Worm (Caenorhabditis elegans) whole organism, L1 larva: ENCODE data around the gene mlt-3.
A peak's percentile ranks its signal among the peaks of the same experiment; 100 is the strongest.

ENCODE experiments used
- C04F5.9 ChIP-seq: sonication (generic microtip); optimal IDR thresholded peaks from 2 replicates; lab custom pipeline; 2016; ENCODE audit warnings: missing genetic modification characterization, missing compliant biosample characterization
- C16A3.4 ChIP-seq: fragments of 150-350 bp; optimal IDR thresholded peaks from 2 replicates; lab custom pipeline; 2014; ENCODE audit warnings: missing biosample characterization, missing genetic modification characterization
- F16B12.6 ChIP-seq: fragments of 150-350 bp; optimal IDR thresholded peaks from 2 replicates; lab custom pipeline; 2014; ENCODE audit warnings: missing biosample characterization, missing genetic modification characterization
- Y116A8C.19 ChIP-seq: sonication (generic microtip); optimal IDR thresholded peaks from 2 replicates; lab custom pipeline; 2016; ENCODE audit warnings: missing compliant biosample characterization, missing genetic modification characterization, borderline replicate concordance
- aha-1 ChIP-seq: fragments of 150-350 bp; optimal IDR thresholded peaks from 2 replicates; lab custom pipeline; 2014; ENCODE audit warnings: missing biosample characterization, missing genetic modification characterization
- aly-2 ChIP-seq: fragments of 150-350 bp; optimal IDR thresholded peaks from 2 replicates; lab custom pipeline; 2014; ENCODE audit warnings: missing biosample characterization, missing genetic modification characterization
- ama-1 ChIP-seq: fragments of 150-350 bp; optimal IDR thresholded peaks from 2 replicates; lab custom pipeline; 2014
- blmp-1 ChIP-seq: fragments of 150-350 bp; optimal IDR thresholded peaks from 2 replicates; lab custom pipeline; 2014; ENCODE audit warnings: missing biosample characterization, missing genetic modification characterization
- ceh-82 ChIP-seq, 3 experiments: fragments of 150-350 bp in 1 of 3; sonication (generic microtip) in 2 of 3; optimal IDR thresholded peaks; 2 replicates each; lab custom pipeline; 2014 to 2017; ENCODE audit warnings: missing biosample characterization in 3 of 3, missing genetic modification characterization in 3 of 3
- ceh-88 ChIP-seq: fragments of 200-800 bp; sonication (Bioruptor generic); IDR thresholded peaks from 2 replicates; pipeline ENCODE4 v1.3.6; 2022; ENCODE audit warnings: missing genetic modification characterization, missing compliant biosample characterization
- ceh-90 ChIP-seq: sonication (generic microtip); optimal IDR thresholded peaks from 2 replicates; lab custom pipeline; 2016; ENCODE audit warnings: missing genetic modification characterization, missing compliant biosample characterization
- ces-1 ChIP-seq: fragments of 150-350 bp; optimal IDR thresholded peaks from 2 replicates; lab custom pipeline; 2014; ENCODE audit warnings: missing biosample characterization, missing genetic modification reagents, missing genetic modification characterization
- dsc-1 ChIP-seq: sonication (generic microtip); optimal IDR thresholded peaks from 2 replicates; lab custom pipeline; 2016; ENCODE audit warnings: mild to moderate bottlenecking, missing genetic modification characterization, missing compliant biosample characterization
- efl-1 ChIP-seq, 4 experiments: fragments of 150-350 bp; optimal IDR thresholded peaks in 3 of 4; peaks in 1 of 4; 1 replicate in 1 of 4; 2 replicates in 3 of 4; lab custom pipeline; 2014; ENCODE audit warnings: missing biosample characterization in 2 of 4, missing genetic modification characterization in 2 of 4, missing genetic modification reagents in 2 of 4
- egl-27 ChIP-seq, 2 experiments: fragments of 150-350 bp in 1 of 2; sonication (generic microtip); optimal IDR thresholded peaks; 3 replicates each; lab custom pipeline; 2017 to 2018; ENCODE audit warnings: missing biosample characterization in 2 of 2, missing genetic modification characterization in 2 of 2, missing genetic modification reagents in 2 of 2
- elt-2 ChIP-seq: sonication (generic microtip); optimal IDR thresholded peaks from 2 replicates; lab custom pipeline; 2016; ENCODE audit warnings: missing genetic modification characterization, mild to moderate bottlenecking, inconsistent platforms, missing compliant biosample characterization, missing genetic modification reagents
- fkh-10 ChIP-seq: sonication (generic microtip); optimal IDR thresholded peaks from 2 replicates; lab custom pipeline; 2017; ENCODE audit warnings: missing biosample characterization, missing genetic modification reagents, missing genetic modification characterization
- fkh-4 ChIP-seq: sonication (generic microtip); optimal IDR thresholded peaks from 2 replicates; lab custom pipeline; 2016; ENCODE audit warnings: missing compliant biosample characterization, missing genetic modification characterization, borderline replicate concordance
- hlh-17 ChIP-seq: fragments of 200-800 bp; sonication (Bioruptor generic); optimal IDR thresholded peaks from 2 replicates; lab custom pipeline; 2018; ENCODE audit warnings: missing genetic modification characterization, mild to moderate bottlenecking, missing compliant biosample characterization, moderate library complexity, borderline replicate concordance
- hpl-2 ChIP-seq: fragments of 150-350 bp; optimal IDR thresholded peaks from 2 replicates; lab custom pipeline; 2014; ENCODE audit warnings: missing biosample characterization, missing genetic modification reagents, missing genetic modification characterization
- jun-1 ChIP-seq: fragments of 150-350 bp; optimal IDR thresholded peaks from 2 replicates; lab custom pipeline; 2014; ENCODE audit warnings: missing biosample characterization, missing genetic modification reagents, missing genetic modification characterization
- lin-13 ChIP-seq: fragments of 150-350 bp; optimal IDR thresholded peaks from 2 replicates; lab custom pipeline; 2014; ENCODE audit warnings: missing biosample characterization, missing genetic modification reagents, missing genetic modification characterization
- lin-14 ChIP-seq: fragments of 200-800 bp; sonication (Bioruptor generic); optimal IDR thresholded peaks from 2 replicates; lab custom pipeline; 2018; ENCODE audit warnings: mild to moderate bottlenecking, missing genetic modification characterization, moderate library complexity, missing compliant biosample characterization
- lin-15B ChIP-seq: fragments of 150-350 bp; sonication (generic microtip); optimal IDR thresholded peaks from 3 replicates; lab custom pipeline; 2014; ENCODE audit warnings: missing biosample characterization, missing genetic modification characterization
- lin-35 ChIP-seq, 2 experiments: fragments of 150-350 bp; optimal IDR thresholded peaks; 2 replicates each; lab custom pipeline; 2014; ENCODE audit warnings: missing biosample characterization in 2 of 2, missing genetic modification characterization in 2 of 2, missing genetic modification reagents in 2 of 2
- lin-39 ChIP-seq: fragments of 150-350 bp; optimal IDR thresholded peaks from 2 replicates; lab custom pipeline; 2014; ENCODE audit warnings: missing biosample characterization, missing genetic modification reagents, missing genetic modification characterization
- lir-3 ChIP-seq: sonication (generic microtip); optimal IDR thresholded peaks from 2 replicates; lab custom pipeline; 2016; ENCODE audit warnings: mild to moderate bottlenecking, missing genetic modification characterization, moderate library complexity, missing compliant biosample characterization; ENCODE audit not compliant: poor library complexity
- lsy-2 ChIP-seq, 2 experiments: fragments of 150-350 bp; optimal IDR thresholded peaks; 2 replicates each; lab custom pipeline; 2014; ENCODE audit warnings: missing biosample characterization in 2 of 2, missing genetic modification characterization in 2 of 2
- mdl-1 ChIP-seq, 2 experiments: fragments of 150-350 bp; optimal IDR thresholded peaks; 2 replicates each; lab custom pipeline; 2014 to 2017; ENCODE audit warnings: missing biosample characterization in 2 of 2, missing genetic modification characterization in 2 of 2, inconsistent platforms in 1 of 2
- nhr-11 ChIP-seq: fragments of 150-350 bp; optimal IDR thresholded peaks from 2 replicates; lab custom pipeline; 2014; ENCODE audit warnings: missing biosample characterization, missing genetic modification characterization
- nhr-12 ChIP-seq: sonication (generic microtip); optimal IDR thresholded peaks from 2 replicates; lab custom pipeline; 2017; ENCODE audit warnings: missing biosample characterization, missing genetic modification characterization
- nhr-19 ChIP-seq: fragments of 200-800 bp; sonication (Bioruptor generic); conservative IDR thresholded peaks from 2 replicates; pipeline ENCODE4 v1.3.6; 2022; ENCODE audit warnings: missing genetic modification characterization, missing compliant biosample characterization
- nhr-237 ChIP-seq: fragments of 150-350 bp; optimal IDR thresholded peaks from 2 replicates; lab custom pipeline; 2014; ENCODE audit warnings: missing biosample characterization, missing genetic modification characterization
- nhr-47 ChIP-seq: sonication (generic microtip); optimal IDR thresholded peaks from 2 replicates; lab custom pipeline; 2016; ENCODE audit warnings: mild to moderate bottlenecking, missing genetic modification characterization, moderate library complexity, missing compliant biosample characterization
- nhr-71 ChIP-seq: sonication (generic microtip); optimal IDR thresholded peaks from 2 replicates; lab custom pipeline; 2016; ENCODE audit warnings: mild to moderate bottlenecking, missing genetic modification characterization, moderate library complexity, missing compliant biosample characterization
- nhr-76 ChIP-seq: sonication (generic microtip); optimal IDR thresholded peaks from 2 replicates; lab custom pipeline; 2017; ENCODE audit warnings: missing biosample characterization, missing genetic modification characterization
- nhr-77 ChIP-seq: fragments of 150-350 bp; optimal IDR thresholded peaks from 2 replicates; lab custom pipeline; 2014; ENCODE audit warnings: missing biosample characterization, missing genetic modification characterization
- nhr-84 ChIP-seq: sonication (generic microtip); optimal IDR thresholded peaks from 2 replicates; lab custom pipeline; 2017; ENCODE audit warnings: missing biosample characterization, missing genetic modification characterization
- nhr-90 ChIP-seq: sonication (generic microtip); optimal IDR thresholded peaks from 2 replicates; lab custom pipeline; 2016; ENCODE audit warnings: mild to moderate bottlenecking, missing genetic modification characterization, missing compliant biosample characterization; ENCODE audit not compliant: poor library complexity
- pax-3 ChIP-seq: fragments of 200-800 bp; sonication (Bioruptor generic); optimal IDR thresholded peaks from 2 replicates; lab custom pipeline; 2018; ENCODE audit warnings: mild to moderate bottlenecking, missing genetic modification characterization, moderate library complexity, missing compliant biosample characterization
- pqm-1 ChIP-seq: sonication (generic microtip); optimal IDR thresholded peaks from 3 replicates; lab custom pipeline; 2017; ENCODE audit warnings: missing biosample characterization, missing genetic modification characterization
- rnt-1 ChIP-seq: sonication (generic microtip); optimal IDR thresholded peaks from 2 replicates; lab custom pipeline; 2016; ENCODE audit warnings: mild to moderate bottlenecking, missing genetic modification characterization, moderate library complexity, missing compliant biosample characterization
- skn-1 ChIP-seq: fragments of 150-350 bp; optimal IDR thresholded peaks from 2 replicates; lab custom pipeline; 2014; ENCODE audit warnings: missing biosample characterization, missing genetic modification characterization
- sptf-1 ChIP-seq: fragments of 150-350 bp; optimal IDR thresholded peaks from 2 replicates; lab custom pipeline; 2014; ENCODE audit warnings: missing biosample characterization, missing genetic modification characterization
- swsn-7 ChIP-seq: sonication (generic microtip); optimal IDR thresholded peaks from 2 replicates; lab custom pipeline; 2016; ENCODE audit warnings: missing genetic modification characterization, missing compliant biosample characterization
- tbx-2 ChIP-seq: sonication (generic microtip); optimal IDR thresholded peaks from 2 replicates; lab custom pipeline; 2016; ENCODE audit warnings: missing genetic modification characterization, missing compliant biosample characterization
- unc-98 ChIP-seq: fragments of 200-800 bp; sonication (Bioruptor generic); IDR thresholded peaks from 2 replicates; pipeline ENCODE4 v1.3.6; 2022; ENCODE audit warnings: missing genetic modification characterization, missing compliant biosample characterization
- vab-15 ChIP-seq: sonication (generic microtip); optimal IDR thresholded peaks from 2 replicates; lab custom pipeline; 2017; ENCODE audit warnings: missing genotype, mild to moderate bottlenecking, missing genetic modification characterization, missing compliant biosample characterization
- zag-1 ChIP-seq: fragments of 150-350 bp; optimal IDR thresholded peaks from 2 replicates; lab custom pipeline; 2014; ENCODE audit warnings: missing biosample characterization, missing genetic modification characterization

mlt-3 gene

DNA sequence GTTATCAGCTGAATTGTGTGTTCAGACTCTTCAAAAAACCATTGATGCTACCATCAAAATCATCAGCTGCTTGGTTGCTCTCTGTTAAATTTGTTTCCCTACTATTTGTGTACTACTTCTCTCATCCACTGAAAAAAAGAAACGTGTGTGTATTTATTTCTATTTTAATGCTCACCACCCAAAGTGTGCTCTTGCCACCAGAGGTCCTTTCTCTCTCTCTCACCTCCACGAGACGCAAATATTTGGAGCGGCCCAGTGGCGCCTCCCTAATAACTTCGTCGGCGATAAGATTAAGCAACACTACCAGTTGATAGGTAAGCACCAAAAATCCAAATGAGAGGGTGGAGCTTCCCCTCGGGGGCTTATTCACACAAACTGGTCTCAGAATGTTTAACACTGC lies 26.1 kb downstream of the mlt-3 start:
- TF ChIP-seq lin-14 (GFP tag; lab: Kevin White, UChicago) (peak; percentile 20), tbx-2 (tag; lab: Kevin White, UChicago) (peak; percentile 63), zag-1 (tag; lab: Kevin White, UChicago) (no peak), nhr-47 (no peak), nhr-19 (GFP tag; lab: Robert Waterston, UW) (peak; percentile 18; the same call in 1 of the 2 replicates), nhr-11 (no peak), C16A3.4 (tag; lab: Kevin White, UChicago) (no peak), nhr-71 (tag; lab: Kevin White, UChicago) (peak; percentile 17), lsy-2 (tag; optimal IDR thresholded peaks at IDR 0.05; lab: Kevin White, UChicago) (peak in 1 of 2 experiments; percentile 27), ama-1 (lab: Kevin White, UChicago) (no peak), egl-27 (tag; optimal IDR thresholded peaks at IDR 0.05; lab: Kevin White, UChicago) (no peak), efl-1 (optimal IDR thresholded peaks at IDR 0.05; lab: Kevin White, UChicago) (no peak), efl-1 (GFP tag; optimal IDR thresholded peaks at IDR 0.05 in 1 of 2; lab: Kevin White, UChicago) (peak in 1 of 2 experiments; percentile 19), nhr-77 (peak; percentile 26), ceh-82 (tag; optimal IDR thresholded peaks at IDR 0.05; lab: Kevin White, UChicago) (no peak), mdl-1 (tag; optimal IDR thresholded peaks at IDR 0.05; lab: Kevin White, UChicago) (no peak), nhr-12 (tag; lab: Kevin White, UChicago) (no peak), rnt-1 (tag; lab: Kevin White, UChicago) (no peak), unc-98 (no peak), nhr-76 (tag; lab: Kevin White, UChicago) (no peak), skn-1 (no peak)

DNA sequence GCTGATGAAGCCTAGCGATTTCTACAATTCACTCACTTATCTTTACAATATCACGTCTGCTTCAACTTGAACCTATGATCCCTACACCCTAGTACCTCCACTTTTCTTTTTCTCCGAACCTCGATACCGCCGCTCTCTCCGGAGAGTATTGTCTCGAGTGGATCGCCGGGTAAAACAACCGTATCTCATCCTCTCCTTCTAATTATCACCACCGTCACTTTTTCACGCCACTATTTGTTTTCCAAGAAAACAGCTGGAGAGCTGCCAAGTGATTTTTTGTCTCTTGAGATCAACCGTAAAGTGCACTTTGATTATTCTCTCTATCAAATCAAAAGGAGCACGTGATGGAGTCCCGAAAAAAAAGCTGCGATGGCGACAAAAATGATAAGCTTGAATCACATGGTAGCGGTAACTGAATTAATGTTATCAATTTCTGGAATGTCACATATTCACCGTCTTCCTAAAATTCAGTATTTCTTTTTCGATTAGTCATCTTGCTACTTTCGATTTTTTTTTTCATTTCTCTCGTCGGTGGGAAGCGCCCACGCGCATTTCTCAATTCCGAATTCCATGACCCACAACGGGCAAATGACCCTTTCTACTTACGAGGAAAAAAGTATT lies 27.3 kb downstream of the mlt-3 start:
- TF ChIP-seq ceh-88 (GFP tag; lab: Robert Waterston, UW) (no peak), vab-15 (tag; lab: Kevin White, UChicago) (no peak), zag-1 (tag; lab: Kevin White, UChicago) (no peak), dsc-1 (tag; lab: Kevin White, UChicago) (no peak), fkh-10 (GFP tag; lab: Kevin White, UChicago) (no peak), nhr-47 (no peak), skn-1 (no peak), lin-15B (tag; lab: Kevin White, UChicago) (no peak), blmp-1 (tag; lab: Kevin White, UChicago) (peak; percentile 73), ceh-90 (tag; lab: Kevin White, UChicago) (no peak), lir-3 (tag; lab: Kevin White, UChicago) (no peak), aha-1 (tag; lab: Kevin White, UChicago) (no peak), jun-1 (tag; lab: Kevin White, UChicago) (no peak), nhr-19 (GFP tag; lab: Robert Waterston, UW) (no peak; the same call in 1 of the 2 replicates), nhr-71 (tag; lab: Kevin White, UChicago) (peak; percentile 6), rnt-1 (tag; lab: Kevin White, UChicago) (no peak), lin-35 (GFP tag; optimal IDR thresholded peaks at IDR 0.05; lab: Kevin White, UChicago) (peak in 1 of 2 experiments; percentile 32), aly-2 (tag; lab: Kevin White, UChicago) (no peak), lin-39 (tag; lab: Kevin White, UChicago) (no peak), nhr-12 (tag; lab: Kevin White, UChicago) (no peak), tbx-2 (tag; lab: Kevin White, UChicago) (peak; percentile 12), pax-3 (tag; lab: Kevin White, UChicago) (no peak), nhr-84 (no peak), sptf-1 (tag; lab: Kevin White, UChicago) (no peak), Y116A8C.19 (tag; lab: Kevin White, UChicago) (no peak), fkh-4 (no peak), F16B12.6 (tag; lab: Kevin White, UChicago) (no peak), nhr-90 (tag; lab: Kevin White, UChicago) (peak; percentile 34), hlh-17 (GFP tag; lab: Kevin White, UChicago) (no peak), lin-13 (GFP tag; lab: Kevin White, UChicago) (no peak), nhr-77 (peak; percentile 66), nhr-237 (tag; lab: Kevin White, UChicago) (no peak), swsn-7 (no peak), ces-1 (no peak), hpl-2 (no peak), elt-2 (tag; lab: Kevin White, UChicago) (peak; percentile 82), pqm-1 (tag; lab: Kevin White, UChicago) (no peak), C04F5.9 (tag; lab: Kevin White, UChicago) (no peak)
